Fruit fly (Drosophila melanogaster) whole organism, prepupa: ENCODE data around the gene CG5382.

Source experiments
- Blimp-1 ChIP-seq: fragments of 200-800 bp; sonication (Bioruptor generic); optimal IDR thresholded peaks from 3 replicates; lab custom pipeline; 2017; ENCODE audit warnings: missing biosample characterization, missing genetic modification characterization, mild to moderate bottlenecking, moderate library complexity, missing genetic modification reagents
- CG3032 ChIP-seq: fragments of 200-800 bp; optimal IDR thresholded peaks from 2 replicates; lab custom pipeline; 2019; ENCODE audit warnings: missing biosample characterization, mild to moderate bottlenecking, missing genetic modification characterization, moderate library complexity
- CG34406 ChIP-seq: fragments of 200-800 bp; sonication (Bioruptor generic); optimal IDR thresholded peaks from 3 replicates; lab custom pipeline; 2016; ENCODE audit warnings: missing biosample characterization, missing genetic modification characterization
- CG7368 ChIP-seq: fragments of 200-800 bp; sonication (Bioruptor generic); optimal IDR thresholded peaks from 3 replicates; lab custom pipeline; 2016; ENCODE audit warnings: missing biosample characterization, missing genetic modification characterization
- CG8119 ChIP-seq: fragments of 200-800 bp; sonication (Bioruptor generic); IDR thresholded peaks from 3 replicates; pipeline ENCODE4 v1.3.6; 2022; ENCODE audit warnings: missing biosample characterization, missing genetic modification characterization
- CG9139 ChIP-seq: fragments of 200-800 bp; sonication (Bioruptor generic); optimal IDR thresholded peaks from 3 replicates; lab custom pipeline; 2017; ENCODE audit warnings: missing biosample characterization, mild to moderate bottlenecking, missing genetic modification characterization
- Hr38 ChIP-seq: sonication (Bioruptor generic); optimal IDR thresholded peaks from 2 replicates; lab custom pipeline; 2016; ENCODE audit warnings: missing biosample characterization, missing genetic modification characterization
- Hr39 ChIP-seq: fragments of 200-800 bp; sonication (Bioruptor generic); optimal IDR thresholded peaks from 2 replicates; lab custom pipeline; 2016; ENCODE audit warnings: missing biosample characterization, missing genetic modification characterization
- Lpt ChIP-seq: fragments of 200-800 bp; sonication (Bioruptor generic); optimal IDR thresholded peaks from 3 replicates; lab custom pipeline; 2016; ENCODE audit warnings: missing biosample characterization, missing genetic modification characterization
- Sox102F ChIP-seq: fragments of 200-800 bp; sonication (Bioruptor generic); optimal IDR thresholded peaks from 2 replicates; lab custom pipeline; 2016; ENCODE audit warnings: missing biosample characterization, mild to moderate bottlenecking, missing genetic modification characterization
- acj6 ChIP-seq: fragments of 200-800 bp; sonication (Bioruptor generic); optimal IDR thresholded peaks from 3 replicates; lab custom pipeline; 2016; ENCODE audit warnings: missing biosample characterization, missing genetic modification characterization

DNA sequence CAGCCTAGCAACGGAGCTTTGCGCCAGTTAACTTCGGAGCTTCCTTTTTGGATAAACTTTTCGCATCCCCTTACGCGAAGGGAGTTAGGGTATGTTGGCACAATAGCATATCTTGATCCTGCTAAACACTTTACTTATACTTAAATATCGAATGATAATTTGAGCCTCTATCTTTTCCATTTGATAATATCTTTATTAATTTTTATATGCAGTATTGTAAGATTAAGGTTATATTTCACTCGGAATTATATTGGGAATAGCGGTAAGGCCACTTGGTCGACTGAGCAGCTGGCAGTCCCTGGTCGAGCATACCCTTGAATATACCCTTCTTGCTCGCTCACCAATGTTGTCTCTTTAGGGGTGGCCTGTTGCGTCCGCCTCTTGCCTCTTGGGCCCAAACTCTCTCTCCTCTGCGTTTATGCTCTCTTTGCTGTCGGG lies 3.0 kb upstream of the CG5382 start:
- TF ChIP-seq CG3032 (tag; lab: Kevin White, UChicago) (peak; percentile 39), CG34406 (GFP tag; lab: Kevin White, UChicago) (peak; percentile 53), CG9139 (no peak), Hr38 (GFP tag; lab: Kevin White, UChicago) (no peak), CG8119 (GFP tag; lab: Robert Waterston, UW) (peak; percentile 79), acj6 (GFP tag; lab: Kevin White, UChicago) (peak; percentile 72), CG7368 (GFP tag; lab: Kevin White, UChicago) (peak; percentile 23), Hr39 (peak; percentile 37), Blimp-1 (GFP tag; lab: Kevin White, UChicago) (no peak), Sox102F (peak; percentile 74), Lpt (GFP tag; lab: Kevin White, UChicago) (peak; percentile 53)
